Worm (Caenorhabditis elegans) whole organism, L2 larva: ENCODE results near the gene mlc-6.
A peak's percentile ranks its signal among the peaks of the same experiment; 100 is the strongest.

ENCODE experiments used
- C34F6.9 ChIP-seq: fragments of 150-350 bp; optimal IDR thresholded peaks from 2 replicates; lab custom pipeline; 2014; ENCODE audit warnings: missing biosample characterization, missing genetic modification characterization
- F13H6.1 ChIP-seq: sonication (generic microtip); optimal IDR thresholded peaks from 2 replicates; lab custom pipeline; 2016; ENCODE audit warnings: missing genetic modification characterization, missing compliant biosample characterization
- R02D3.7 ChIP-seq: fragments of 150-350 bp; optimal IDR thresholded peaks from 2 replicates; lab custom pipeline; 2014; ENCODE audit warnings: missing biosample characterization, missing genetic modification characterization
- Y55F3AM.14 ChIP-seq: fragments of 200-800 bp; sonication (Bioruptor generic); optimal IDR thresholded peaks from 2 replicates; lab custom pipeline; 2018; ENCODE audit warnings: mild to moderate bottlenecking, missing genetic modification characterization, missing compliant biosample characterization
- ZK546.5 ChIP-seq: sonication (generic microtip); optimal IDR thresholded peaks from 2 replicates; lab custom pipeline; 2017; ENCODE audit warnings: missing biosample characterization, missing genetic modification characterization
- alr-1 ChIP-seq: fragments of 150-350 bp; optimal IDR thresholded peaks from 2 replicates; lab custom pipeline; 2014; ENCODE audit warnings: missing biosample characterization, missing genetic modification characterization
- aly-2 ChIP-seq: fragments of 150-350 bp; optimal IDR thresholded peaks from 2 replicates; lab custom pipeline; 2014; ENCODE audit warnings: missing biosample characterization, missing genetic modification characterization
- ama-1 ChIP-seq: fragments of 150-350 bp; optimal IDR thresholded peaks from 2 replicates; lab custom pipeline; 2018; ENCODE audit warnings: inconsistent platforms
- blmp-1 ChIP-seq: sonication (generic microtip); optimal IDR thresholded peaks from 2 replicates; lab custom pipeline; 2017; ENCODE audit warnings: missing genetic modification characterization, mild to moderate bottlenecking, missing compliant biosample characterization, antibody characterized with exemption, moderate library complexity; ENCODE audit not compliant: insufficient read depth
- ceh-16 ChIP-seq: fragments of 150-350 bp; optimal IDR thresholded peaks from 2 replicates; lab custom pipeline; 2014; ENCODE audit warnings: missing biosample characterization, missing genetic modification characterization
- ceh-82 ChIP-seq: fragments of 150-350 bp; optimal IDR thresholded peaks from 2 replicates; lab custom pipeline; 2014; ENCODE audit warnings: missing biosample characterization, missing genetic modification characterization
- crh-2 ChIP-seq: sonication (generic microtip); optimal IDR thresholded peaks from 2 replicates; lab custom pipeline; 2017; ENCODE audit warnings: missing biosample characterization, missing genetic modification characterization
- dmd-4 ChIP-seq: sonication (generic microtip); optimal IDR thresholded peaks from 2 replicates; lab custom pipeline; 2017; ENCODE audit warnings: missing biosample characterization, missing genetic modification characterization
- egl-27 ChIP-seq: sonication (generic microtip); optimal IDR thresholded peaks from 3 replicates; lab custom pipeline; 2017; ENCODE audit warnings: missing biosample characterization, missing genetic modification reagents, missing genetic modification characterization
- elt-1 ChIP-seq: fragments of 150-350 bp; optimal IDR thresholded peaks from 2 replicates; lab custom pipeline; 2014; ENCODE audit warnings: missing biosample characterization, missing genetic modification characterization
- elt-3 ChIP-seq: sonication (generic microtip); optimal IDR thresholded peaks from 2 replicates; lab custom pipeline; 2017; ENCODE audit warnings: missing biosample characterization, missing genetic modification characterization
- fos-1 ChIP-seq: fragments of 150-350 bp; optimal IDR thresholded peaks from 2 replicates; lab custom pipeline; 2014; ENCODE audit warnings: missing biosample characterization, missing genetic modification characterization
- gmeb-1 ChIP-seq: fragments of 150-350 bp; optimal IDR thresholded peaks from 2 replicates; lab custom pipeline; 2014; ENCODE audit warnings: missing biosample characterization, missing genetic modification characterization
- lin-11 ChIP-seq: fragments of 150-350 bp; sonication (generic microtip); optimal IDR thresholded peaks from 2 replicates; lab custom pipeline; 2014; ENCODE audit warnings: missing biosample characterization, missing genetic modification characterization, inconsistent platforms, mixed read lengths
- lin-13 ChIP-seq: fragments of 150-350 bp; optimal IDR thresholded peaks from 2 replicates; lab custom pipeline; 2014; ENCODE audit warnings: missing biosample characterization, missing genetic modification reagents, missing genetic modification characterization
- lin-39 ChIP-seq: fragments of 150-350 bp; optimal IDR thresholded peaks from 2 replicates; lab custom pipeline; 2014; ENCODE audit warnings: missing biosample characterization, missing genetic modification reagents, missing genetic modification characterization
- lsy-2 ChIP-seq, 2 experiments: fragments of 150-350 bp in 1 of 2; sonication (generic microtip) in 1 of 2; optimal IDR thresholded peaks; 2 replicates each; lab custom pipeline; 2014 to 2017; ENCODE audit warnings: missing biosample characterization in 2 of 2, missing genetic modification characterization in 2 of 2
- mab-5 ChIP-seq: fragments of 150-350 bp; optimal IDR thresholded peaks from 2 replicates; lab custom pipeline; 2014; ENCODE audit warnings: missing biosample characterization, missing genetic modification characterization
- mbf-1 ChIP-seq: sonication (generic microtip); optimal IDR thresholded peaks from 2 replicates; lab custom pipeline; 2017; ENCODE audit warnings: missing biosample characterization, missing genetic modification characterization
- mdl-1 ChIP-seq, 2 experiments: fragments of 150-350 bp in 1 of 2; sonication (generic microtip) in 1 of 2; optimal IDR thresholded peaks; 2 replicates each; lab custom pipeline; 2017; ENCODE audit warnings: missing biosample characterization in 2 of 2, missing genetic modification characterization in 2 of 2
- nhr-10 ChIP-seq: sonication (generic microtip); optimal IDR thresholded peaks from 2 replicates; lab custom pipeline; 2017; ENCODE audit warnings: missing biosample characterization, missing genetic modification characterization
- nhr-11 ChIP-seq: fragments of 150-350 bp; optimal IDR thresholded peaks from 2 replicates; lab custom pipeline; 2014; ENCODE audit warnings: missing biosample characterization, missing genetic modification characterization
- nhr-12 ChIP-seq: fragments of 150-350 bp; optimal IDR thresholded peaks from 2 replicates; lab custom pipeline; 2014; ENCODE audit warnings: missing biosample characterization, missing genetic modification characterization
- nhr-129 ChIP-seq: fragments of 150-350 bp; optimal IDR thresholded peaks from 2 replicates; lab custom pipeline; 2014; ENCODE audit warnings: missing biosample characterization, missing genetic modification characterization
- nhr-21 ChIP-seq: fragments of 150-350 bp; optimal IDR thresholded peaks from 2 replicates; lab custom pipeline; 2014; ENCODE audit warnings: missing biosample characterization, missing genetic modification characterization
- nhr-23 ChIP-seq: fragments of 150-350 bp; optimal IDR thresholded peaks from 2 replicates; lab custom pipeline; 2014; ENCODE audit warnings: missing biosample characterization, missing genetic modification reagents, missing genetic modification characterization
- nhr-25 ChIP-seq: fragments of 150-350 bp; sonication (generic microtip); optimal IDR thresholded peaks from 3 replicates; lab custom pipeline; 2014; ENCODE audit warnings: missing biosample characterization, missing genetic modification characterization
- nhr-6 ChIP-seq: fragments of 150-350 bp; optimal IDR thresholded peaks from 2 replicates; lab custom pipeline; 2014; ENCODE audit warnings: missing biosample characterization, missing genetic modification characterization
- nhr-77 ChIP-seq: fragments of 150-350 bp; optimal IDR thresholded peaks from 2 replicates; lab custom pipeline; 2014; ENCODE audit warnings: missing biosample characterization, missing genetic modification characterization
- peb-1 ChIP-seq: fragments of 150-350 bp; optimal IDR thresholded peaks from 2 replicates; lab custom pipeline; 2014; ENCODE audit warnings: missing biosample characterization, missing genetic modification characterization
- sem-4 ChIP-seq: fragments of 150-350 bp; optimal IDR thresholded peaks from 2 replicates; lab custom pipeline; 2014; ENCODE audit warnings: missing biosample characterization, missing genetic modification reagents, missing genetic modification characterization
- skn-1 ChIP-seq: sonication (generic microtip); optimal IDR thresholded peaks from 2 replicates; lab custom pipeline; 2017; ENCODE audit warnings: missing biosample characterization, missing genetic modification characterization
- sma-3 ChIP-seq: sonication (generic microtip); optimal IDR thresholded peaks from 2 replicates; lab custom pipeline; 2016; ENCODE audit warnings: missing genetic modification reagents, missing genetic modification characterization, missing compliant biosample characterization
- sma-9 ChIP-seq, 2 experiments: fragments of 150-350 bp in 1 of 2; sonication (generic microtip) in 1 of 2; optimal IDR thresholded peaks; 2 replicates each; lab custom pipeline; 2014 to 2016; ENCODE audit warnings: missing genetic modification characterization in 2 of 2, mild to moderate bottlenecking in 1 of 2, missing biosample characterization in 1 of 2, missing compliant biosample characterization in 1 of 2, missing genetic modification reagents in 1 of 2, moderate library complexity in 1 of 2
- snpc-4 ChIP-seq: fragments of 150-350 bp; optimal IDR thresholded peaks from 2 replicates; lab custom pipeline; 2014; ENCODE audit warnings: missing biosample characterization, missing genetic modification characterization
- unc-39 ChIP-seq: fragments of 150-350 bp; optimal IDR thresholded peaks from 2 replicates; lab custom pipeline; 2014; ENCODE audit warnings: missing biosample characterization, missing genetic modification characterization
- unc-55 ChIP-seq: fragments of 150-350 bp; sonication (generic microtip); optimal IDR thresholded peaks from 3 replicates; lab custom pipeline; 2014; ENCODE audit warnings: missing biosample characterization, missing genetic modification reagents, missing genetic modification characterization
- unc-62 ChIP-seq: fragments of 150-350 bp; optimal IDR thresholded peaks from 2 replicates; lab custom pipeline; 2014; ENCODE audit warnings: missing biosample characterization, missing genetic modification reagents, missing genetic modification characterization
- zag-1 ChIP-seq: fragments of 150-350 bp; optimal IDR thresholded peaks from 2 replicates; lab custom pipeline; 2014; ENCODE audit warnings: missing biosample characterization, missing genetic modification characterization
- ztf-1 ChIP-seq: fragments of 200-800 bp; sonication (Bioruptor generic); conservative IDR thresholded peaks from 2 replicates; pipeline ENCODE4 v1.3.6; 2022; ENCODE audit warnings: missing genetic modification characterization, missing compliant biosample characterization
- ztf-11 ChIP-seq: sonication (generic microtip); optimal IDR thresholded peaks from 2 replicates; lab custom pipeline; 2017; ENCODE audit warnings: missing biosample characterization, missing genetic modification characterization
- ztf-4 ChIP-seq: fragments of 150-350 bp; optimal IDR thresholded peaks from 2 replicates; lab custom pipeline; 2014; ENCODE audit warnings: missing biosample characterization, missing genetic modification characterization

mlc-6 gene

ce11 chrX:14241531-14241930 is 4.9 kb downstream of the mlc-6 start:
- TF ChIP-seq ceh-16 (no peak), mdl-1 (tag; optimal IDR thresholded peaks at IDR 0.05; lab: Kevin White, UChicago) (no peak), peb-1 (tag; lab: Kevin White, UChicago) (no peak), nhr-21 (tag; lab: Kevin White, UChicago) (no peak), aly-2 (no peak), blmp-1 (no peak), mbf-1 (tag; lab: Kevin White, UChicago) (no peak), sma-3 (GFP tag; lab: Kevin White, UChicago) (no peak), elt-1 (tag; lab: Kevin White, UChicago) (no peak), nhr-25 (no peak), Y55F3AM.14 (GFP tag; lab: Kevin White, UChicago) (no peak), ztf-4 (tag; lab: Kevin White, UChicago) (no peak), gmeb-1 (tag; lab: Kevin White, UChicago) (no peak)
- TF ChIP-seq, all 48 proteins: peak for 0

- TF ChIP-seq R02D3.7 (tag; lab: Kevin White, UChicago) (no peak), skn-1 (tag; lab: Kevin White, UChicago) (no peak), mbf-1 (tag; lab: Kevin White, UChicago) (no peak), gmeb-1 (tag; lab: Kevin White, UChicago) (no peak), zag-1 (tag; lab: Kevin White, UChicago) (no peak), nhr-23 (tag; lab: Kevin White, UChicago) (no peak)
Measured at ce11 chrX:14240205-14240604, 6.2 kb downstream of the mlc-6 start.

- TF ChIP-seq ceh-16 (no peak), elt-1 (tag; lab: Kevin White, UChicago) (no peak), sem-4 (no peak), ZK546.5 (tag; lab: Kevin White, UChicago) (no peak), sma-3 (GFP tag; lab: Kevin White, UChicago) (no peak), unc-55 (peak; percentile 66), lsy-2 (tag; optimal IDR thresholded peaks at IDR 0.05; lab: Kevin White, UChicago) (peak in 1 of 2 experiments; percentile 51), nhr-25 (peak; percentile 46), nhr-11 (no peak), snpc-4 (tag; lab: Kevin White, UChicago) (no peak), nhr-12 (tag; lab: Kevin White, UChicago) (no peak), lin-13 (GFP tag; lab: Kevin White, UChicago) (no peak), F13H6.1 (peak; percentile 39), egl-27 (tag; lab: Kevin White, UChicago) (no peak), peb-1 (tag; lab: Kevin White, UChicago) (no peak), ama-1 (no peak), alr-1 (tag; lab: Kevin White, UChicago) (no peak), zag-1 (tag; lab: Kevin White, UChicago) (no peak), ztf-11 (tag; lab: Kevin White, UChicago) (no peak), crh-2 (tag; lab: Kevin White, UChicago) (peak; percentile 27), unc-39 (tag; lab: Kevin White, UChicago) (no peak), mbf-1 (tag; lab: Kevin White, UChicago) (no peak), sma-9 (GFP tag; optimal IDR thresholded peaks at IDR 0.05; lab: Kevin White, UChicago) (peak; percentile 15), sma-9 (tag; optimal IDR thresholded peaks at IDR 0.05; lab: Kevin White, UChicago) (no peak), elt-3 (tag; lab: Kevin White, UChicago) (no peak), fos-1 (peak; percentile 35), lin-11 (tag; lab: Kevin White, UChicago) (no peak), dmd-4 (no peak), nhr-10 (tag; lab: Kevin White, UChicago) (no peak), nhr-77 (tag; lab: Kevin White, UChicago) (no peak), mab-5 (no peak), aly-2 (no peak), mdl-1 (tag; optimal IDR thresholded peaks at IDR 0.05; lab: Kevin White, UChicago) (no peak), nhr-23 (tag; lab: Kevin White, UChicago) (no peak), ztf-1 (GFP tag; lab: Robert Waterston, UW) (no peak), skn-1 (tag; lab: Kevin White, UChicago) (no peak), blmp-1 (peak; percentile 9), nhr-21 (tag; lab: Kevin White, UChicago) (no peak), Y55F3AM.14 (GFP tag; lab: Kevin White, UChicago) (no peak), ceh-82 (no peak), lin-39 (no peak), R02D3.7 (tag; lab: Kevin White, UChicago) (no peak), nhr-129 (tag; lab: Kevin White, UChicago) (peak; percentile 79), nhr-6 (tag; lab: Kevin White, UChicago) (no peak), gmeb-1 (tag; lab: Kevin White, UChicago) (no peak), unc-62 (GFP tag; lab: Kevin White, UChicago) (no peak), C34F6.9 (tag; lab: Kevin White, UChicago) (peak; percentile 78), ztf-4 (tag; lab: Kevin White, UChicago) (no peak)
Measured at ce11 chrX:14238291-14238758, 8.1 kb downstream of the mlc-6 start, which contains the start of gene K04C1.2. TSS of gene K04C1.2 (plus strand) at chrX:14238708.
